Worm (Caenorhabditis elegans) whole organism, early embryonic: ENCODE measurements around the gene C05C8.5.

Source experiments
- ama-1 ChIP-seq: fragments of 150-350 bp; optimal IDR thresholded peaks from 2 replicates; lab custom pipeline; 2014
- ets-7 ChIP-seq: sonication (generic microtip); optimal IDR thresholded peaks from 2 replicates; lab custom pipeline; 2016; ENCODE audit warnings: missing genotype, missing genetic modification characterization, missing compliant biosample characterization
- flt-1 ChIP-seq: fragments of 200-800 bp; sonication (Bioruptor generic); IDR thresholded peaks from 2 replicates; pipeline ENCODE4 v1.3.6; 2022; ENCODE audit warnings: missing genetic modification characterization, missing compliant biosample characterization
- hmg-4 ChIP-seq: fragments of 200-800 bp; sonication (Bioruptor generic); optimal IDR thresholded peaks from 2 replicates; lab custom pipeline; 2018; ENCODE audit warnings: mild to moderate bottlenecking, missing genetic modification characterization, missing compliant biosample characterization
- scrt-1 ChIP-seq: fragments of 200-800 bp; sonication (Bioruptor generic); IDR thresholded peaks from 2 replicates; pipeline ENCODE4 v1.3.6; 2022; ENCODE audit warnings: missing genetic modification characterization, missing compliant biosample characterization

DNA sequence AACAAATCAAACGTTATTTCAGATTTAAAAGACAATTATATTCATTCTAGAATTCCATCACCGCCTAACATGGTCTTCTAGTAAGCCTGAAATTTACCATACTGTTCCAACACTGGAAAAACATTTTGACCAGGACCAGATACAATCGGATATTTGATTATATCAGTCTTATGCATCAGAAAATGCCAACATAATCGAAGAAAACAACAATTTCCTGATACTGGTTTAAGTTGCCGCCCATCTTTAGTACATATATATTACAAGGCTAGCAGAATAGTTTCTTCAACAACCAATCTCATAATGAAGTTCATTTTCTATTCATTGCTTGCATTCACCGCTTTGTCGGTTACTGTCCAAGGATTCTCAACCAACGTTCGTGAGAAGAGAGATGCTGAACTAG, 24.3 kb upstream of the C05C8.5 start, which contains the start of gene C13A2.12:
- TF ChIP-seq flt-1 (GFP tag; lab: Robert Waterston, UW), result no peak
- TF ChIP-seq ama-1 (lab: Kevin White, UChicago), result no peak
- no peak for TF ChIP-seq ets-7 (tag; lab: Kevin White, UChicago)
- no peak for TF ChIP-seq hmg-4
- TF ChIP-seq scrt-1 (GFP tag; lab: Robert Waterston, UW), result no peak
